Fruit fly (Drosophila melanogaster) whole organism, embryonic: Measurements from ENCODE around the gene Pop5.

Experiments used
- Ada2b ChIP-seq: fragments of 200-800 bp; sonication (Bioruptor generic); IDR thresholded peaks from 2 replicates; pipeline ENCODE4 v1.3.6; 2022; ENCODE audit warnings: missing biosample characterization, missing genetic modification characterization
- Blimp-1 ChIP-seq: fragments of 200-800 bp; sonication (Bioruptor generic); optimal IDR thresholded peaks from 3 replicates; lab custom pipeline; 2018; ENCODE audit warnings: missing biosample characterization, missing genetic modification characterization, mild to moderate bottlenecking, moderate library complexity, missing genetic modification reagents
- CG10209 ChIP-seq: fragments of 200-800 bp; sonication (Bioruptor generic); optimal IDR thresholded peaks from 3 replicates; lab custom pipeline; 2017; ENCODE audit warnings: missing biosample characterization, mild to moderate bottlenecking, missing genetic modification characterization, missing genetic modification reagents
- CG10979 ChIP-seq: fragments of 200-800 bp; sonication (Bioruptor generic); optimal IDR thresholded peaks from 2 replicates; lab custom pipeline; 2018; ENCODE audit warnings: missing biosample characterization, mild to moderate bottlenecking, missing genetic modification characterization, moderate library complexity
- CG11695 ChIP-seq: fragments of 200-800 bp; sonication (Bioruptor generic); IDR thresholded peaks from 3 replicates; pipeline ENCODE4 v1.3.6; 2022; ENCODE audit warnings: missing biosample characterization, missing genetic modification characterization
- CG11696 ChIP-seq: fragments of 200-800 bp; sonication (Bioruptor generic); IDR thresholded peaks from 2 replicates; pipeline ENCODE4 v1.3.6; 2022; ENCODE audit warnings: missing biosample characterization, missing genetic modification characterization
- CG12236 ChIP-seq: fragments of 200-800 bp; sonication (Bioruptor generic); optimal IDR thresholded peaks from 2 replicates; lab custom pipeline; 2016; ENCODE audit warnings: missing biosample characterization, missing genetic modification characterization
- CG18011 ChIP-seq: fragments of 200-800 bp; sonication (Bioruptor generic); optimal IDR thresholded peaks from 2 replicates; lab custom pipeline; 2017; ENCODE audit warnings: missing biosample characterization, missing genetic modification characterization, mild to moderate bottlenecking, moderate library complexity, missing genotype
- CG2116 ChIP-seq: fragments of 200-800 bp; sonication (Bioruptor generic); optimal IDR thresholded peaks from 3 replicates; lab custom pipeline; 2018; ENCODE audit warnings: missing biosample characterization, mild to moderate bottlenecking, missing genetic modification characterization
- CG2712 ChIP-seq: fragments of 200-800 bp; optimal IDR thresholded peaks from 3 replicates; lab custom pipeline; 2019; ENCODE audit warnings: missing biosample characterization, mild to moderate bottlenecking, missing genetic modification characterization, moderate library complexity
- CG2875 ChIP-seq: fragments of 200-800 bp; sonication (Bioruptor generic); optimal IDR thresholded peaks from 2 replicates; lab custom pipeline; 2017; ENCODE audit warnings: missing biosample characterization, mild to moderate bottlenecking, missing genetic modification characterization, missing genetic modification reagents
- CG34422 ChIP-seq: fragments of 200-800 bp; sonication (Bioruptor generic); IDR thresholded peaks from 3 replicates; pipeline ENCODE4 v1.3.6; 2022; ENCODE audit warnings: missing biosample characterization, missing genetic modification characterization
- CG5953 ChIP-seq: fragments of 200-800 bp; sonication (Bioruptor generic); IDR thresholded peaks from 2 replicates; pipeline ENCODE4 v1.3.6; 2022; ENCODE audit warnings: missing biosample characterization, missing genetic modification characterization
- CG6654 ChIP-seq: fragments of 200-800 bp; sonication (Bioruptor generic); optimal IDR thresholded peaks from 2 replicates; lab custom pipeline; 2017; ENCODE audit warnings: missing biosample characterization, mild to moderate bottlenecking, missing genetic modification characterization
- CG7839 ChIP-seq: fragments of 200-800 bp; sonication (Bioruptor generic); optimal IDR thresholded peaks from 3 replicates; lab custom pipeline; 2018; ENCODE audit warnings: missing biosample characterization, mild to moderate bottlenecking, missing genetic modification characterization, moderate library complexity
- CG8290 ChIP-seq, 3 experiments: fragments of 200-800 bp; sonication (Bioruptor generic); optimal IDR thresholded peaks; 2 replicates each; lab custom pipeline; 2016 to 2019; ENCODE audit warnings: missing biosample characterization in 3 of 3, missing genetic modification characterization in 3 of 3, mild to moderate bottlenecking in 2 of 3, moderate library complexity in 1 of 3
- CG8388 ChIP-seq: fragments of 200-800 bp; sonication (Bioruptor generic); optimal IDR thresholded peaks from 2 replicates; lab custom pipeline; 2019; ENCODE audit warnings: missing biosample characterization, mild to moderate bottlenecking, missing genetic modification characterization, moderate library complexity
- CG9437 ChIP-seq: fragments of 200-800 bp; sonication (Bioruptor generic); optimal IDR thresholded peaks from 2 replicates; lab custom pipeline; 2018; ENCODE audit warnings: missing biosample characterization, mild to moderate bottlenecking, missing genetic modification characterization
- CG9609 ChIP-seq: fragments of 200-800 bp; sonication (Bioruptor generic); optimal IDR thresholded peaks from 3 replicates; lab custom pipeline; 2016; ENCODE audit warnings: missing biosample characterization, missing genetic modification characterization
- Dad ChIP-seq: fragments of 200-800 bp; sonication (Bioruptor generic); optimal IDR thresholded peaks from 3 replicates; lab custom pipeline; 2016; ENCODE audit warnings: missing biosample characterization, missing genetic modification characterization
- Deaf1 ChIP-seq: fragments of 200-800 bp; optimal IDR thresholded peaks from 3 replicates; lab custom pipeline; 2019; ENCODE audit warnings: missing biosample characterization, mild to moderate bottlenecking, missing genetic modification characterization, moderate library complexity
- GATAe ChIP-seq: fragments of 200-800 bp; sonication (Bioruptor generic); conservative IDR thresholded peaks from 2 replicates; pipeline ENCODE4 v1.3.6; 2022; ENCODE audit warnings: missing biosample characterization, missing genetic modification characterization
- Med ChIP-seq: fragments of 200-800 bp; sonication (Bioruptor generic); peaks from one replicate; lab custom pipeline; 2016; ENCODE audit warnings: missing biosample characterization, missing genetic modification characterization, mild to moderate bottlenecking, inconsistent platforms, moderate library complexity
- Mes4 ChIP-seq: fragments of 200-800 bp; sonication (Bioruptor generic); optimal IDR thresholded peaks from 2 replicates; lab custom pipeline; 2016; ENCODE audit warnings: missing biosample characterization, missing genetic modification characterization
- Rfx ChIP-seq: fragments of 200-800 bp; sonication (Bioruptor generic); IDR thresholded peaks from 2 replicates; pipeline ENCODE4 v1.3.6; 2022; ENCODE audit warnings: missing biosample characterization, missing genetic modification characterization
- Ssrp ChIP-seq: fragments of 200-800 bp; sonication (Bioruptor generic); optimal IDR thresholded peaks from 2 replicates; lab custom pipeline; 2018; ENCODE audit warnings: missing biosample characterization, mild to moderate bottlenecking, missing genetic modification characterization, moderate library complexity
- Trl ChIP-seq, 3 experiments: fragments of >200 bp in 2 of 3; fragments of 200-800 bp in 1 of 3; sonication (Bioruptor generic) in 1 of 3; optimal IDR thresholded peaks; 2 replicates in 1 of 3; 3 replicates in 2 of 3; lab custom pipeline; 2016 to 2017; ENCODE audit warnings: missing biosample characterization in 1 of 3, missing genetic modification characterization in 1 of 3
- bab2 ChIP-seq: fragments of 200-800 bp; sonication (Bioruptor generic); optimal IDR thresholded peaks from 2 replicates; lab custom pipeline; 2016; ENCODE audit warnings: missing biosample characterization, missing genetic modification characterization
- bsh ChIP-seq, 2 experiments: fragments of 200-800 bp; sonication (Bioruptor generic); optimal IDR thresholded peaks; 2 replicates each; lab custom pipeline; 2017 to 2018; ENCODE audit warnings: mild to moderate bottlenecking in 2 of 2, missing biosample characterization in 2 of 2, missing genetic modification characterization in 2 of 2, moderate library complexity in 1 of 2
- chinmo ChIP-seq: fragments of 200-800 bp; sonication (Bioruptor generic); IDR thresholded peaks from 4 replicates; pipeline ENCODE4 v1.3.6; 2022; ENCODE audit warnings: missing biosample characterization, missing genetic modification characterization; ENCODE audit not compliant: partially characterized antibody
- chn ChIP-seq: fragments of 200-800 bp; sonication (Bioruptor generic); optimal IDR thresholded peaks from 2 replicates; lab custom pipeline; 2016; ENCODE audit warnings: missing biosample characterization, missing genetic modification characterization
- gsb-n ChIP-seq: fragments of 200-800 bp; sonication (Bioruptor generic); optimal IDR thresholded peaks from 3 replicates; lab custom pipeline; 2018; ENCODE audit warnings: missing biosample characterization, mild to moderate bottlenecking, missing genetic modification characterization
- hth ChIP-seq: fragments of >200 bp; optimal IDR thresholded peaks from 2 replicates; lab custom pipeline; 2017; ENCODE audit warnings: inconsistent platforms
- jigr1 ChIP-seq: fragments of 200-800 bp; sonication (Bioruptor generic); IDR thresholded peaks from 3 replicates; pipeline ENCODE4 v1.3.6; 2022; ENCODE audit warnings: missing biosample characterization, missing genetic modification characterization
- kni ChIP-seq: fragments of 200-800 bp; sonication (Bioruptor generic); optimal IDR thresholded peaks from 3 replicates; lab custom pipeline; 2017; ENCODE audit warnings: mild to moderate bottlenecking, missing biosample characterization, missing genetic modification reagents, missing genetic modification characterization
- lbe ChIP-seq: fragments of 200-800 bp; sonication (Bioruptor generic); optimal IDR thresholded peaks from 2 replicates; lab custom pipeline; 2016; ENCODE audit warnings: missing biosample characterization, mild to moderate bottlenecking, missing genetic modification characterization
- lola ChIP-seq, 3 experiments: fragments of >200 bp in 2 of 3; fragments of 200-800 bp in 1 of 3; sonication (Bioruptor generic) in 1 of 3; optimal IDR thresholded peaks; 2 replicates each; lab custom pipeline; 2017 to 2019; ENCODE audit warnings: missing biosample characterization in 3 of 3, missing genetic modification characterization in 3 of 3, mild to moderate bottlenecking in 1 of 3, moderate library complexity in 1 of 3
- luna ChIP-seq: fragments of 200-800 bp; sonication (Bioruptor generic); optimal IDR thresholded peaks from 2 replicates; lab custom pipeline; 2016; ENCODE audit warnings: missing biosample characterization, missing genetic modification characterization
- mld ChIP-seq: fragments of 200-800 bp; sonication (Bioruptor generic); IDR thresholded peaks from 3 replicates; pipeline ENCODE4 v1.3.6; 2022; ENCODE audit warnings: missing biosample characterization, missing genetic modification characterization; ENCODE audit not compliant: partially characterized antibody
- p53 ChIP-seq: fragments of 200-800 bp; sonication (Bioruptor generic); optimal IDR thresholded peaks from 2 replicates; lab custom pipeline; 2016; ENCODE audit warnings: missing biosample characterization, missing genetic modification characterization
- pho ChIP-seq: fragments of 200-800 bp; sonication (Bioruptor generic); optimal IDR thresholded peaks from 2 replicates; lab custom pipeline; 2016; ENCODE audit warnings: missing biosample characterization, missing genetic modification characterization
- repo ChIP-seq: fragments of 200-800 bp; sonication (Bioruptor generic); optimal IDR thresholded peaks from 2 replicates; lab custom pipeline; 2016; ENCODE audit warnings: missing biosample characterization, missing genetic modification characterization
- row ChIP-seq: fragments of 200-800 bp; sonication (Bioruptor generic); IDR thresholded peaks from 3 replicates; pipeline ENCODE4 v1.3.6; 2022; ENCODE audit warnings: missing biosample characterization, missing genetic modification characterization
- schlank ChIP-seq: fragments of 200-800 bp; sonication (Bioruptor generic); optimal IDR thresholded peaks from 2 replicates; lab custom pipeline; 2018; ENCODE audit warnings: missing biosample characterization, mild to moderate bottlenecking, missing genetic modification characterization
- sens ChIP-seq: fragments of 200-800 bp; sonication (Bioruptor generic); peaks from one replicate; lab custom pipeline; 2016; ENCODE audit warnings: missing biosample characterization, missing genetic modification characterization
- slp2 ChIP-seq: fragments of 200-800 bp; sonication (Bioruptor generic); optimal IDR thresholded peaks from 2 replicates; lab custom pipeline; 2016; ENCODE audit warnings: missing biosample characterization, missing genetic modification characterization
- sob ChIP-seq: fragments of 200-800 bp; sonication (Bioruptor generic); IDR thresholded peaks from 2 replicates; pipeline ENCODE4 v1.3.6; 2022; ENCODE audit warnings: missing biosample characterization, missing genetic modification characterization
- sqz ChIP-seq: fragments of 200-800 bp; sonication (Bioruptor generic); optimal IDR thresholded peaks from 3 replicates; lab custom pipeline; 2018; ENCODE audit warnings: missing biosample characterization, mild to moderate bottlenecking, missing genetic modification characterization
- usp ChIP-seq: fragments of >200 bp; optimal IDR thresholded peaks from 2 replicates; lab custom pipeline; 2017; ENCODE audit warnings: missing biosample characterization, missing genetic modification characterization

Pop5 gene

DNA sequence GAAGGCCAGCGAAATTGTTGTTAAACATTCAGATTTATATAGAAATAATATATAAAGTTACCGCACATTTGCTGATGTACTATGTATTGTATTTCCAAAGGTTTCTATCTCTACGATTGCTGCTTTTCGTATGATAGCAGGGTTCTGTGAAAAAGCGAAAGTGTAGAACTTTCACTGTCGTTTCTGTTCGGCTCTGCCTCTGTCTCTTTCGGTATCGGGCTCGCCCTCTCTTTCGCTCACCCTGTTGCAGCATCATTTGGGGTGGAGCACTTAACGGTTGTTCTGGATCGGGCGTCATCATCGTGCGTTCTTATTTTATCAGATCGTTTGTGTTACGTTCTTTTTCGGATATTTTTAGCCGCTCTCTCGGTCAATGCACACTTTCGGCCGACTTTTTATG is 11.5 kb downstream of the Pop5 start (continued):
- TF ChIP-seq CG8290 (GFP tag; optimal IDR thresholded peaks at IDR 0.05; lab: Kevin White, UChicago) (peak; percentile 4), CG8290 (tag; optimal IDR thresholded peaks at IDR 0.05; lab: Kevin White, UChicago) (peak in 1 of 2 experiments; percentile 62), hth (lab: Kevin White, UChicago) (no peak), pho (GFP tag; lab: Kevin White, UChicago) (no peak), GATAe (GFP tag; lab: Robert Waterston, UW) (no peak), CG2875 (GFP tag; lab: Kevin White, UChicago) (peak; percentile 1), bsh (GFP tag; optimal IDR thresholded peaks at IDR 0.05; lab: Kevin White, UChicago) (peak in 1 of 2 experiments; percentile 69), jigr1 (GFP tag; lab: Robert Waterston, UW) (no peak), CG18011 (GFP tag; lab: Kevin White, UChicago) (no peak), CG2712 (tag; lab: Kevin White, UChicago) (no peak), sqz (GFP tag; lab: Kevin White, UChicago) (peak; percentile 17), CG10979 (tag; lab: Kevin White, UChicago) (peak; percentile 18), sob (GFP tag; lab: Robert Waterston, UW) (no peak), CG10209 (GFP tag; lab: Kevin White, UChicago) (no peak), lola (GFP tag; optimal IDR thresholded peaks at IDR 0.05; lab: Kevin White, UChicago) (peak in 1 of 3 experiments; percentile 40), mld (no peak), gsb-n (tag; lab: Kevin White, UChicago) (peak; percentile 55), Ssrp (tag; lab: Kevin White, UChicago) (no peak)

DNA sequence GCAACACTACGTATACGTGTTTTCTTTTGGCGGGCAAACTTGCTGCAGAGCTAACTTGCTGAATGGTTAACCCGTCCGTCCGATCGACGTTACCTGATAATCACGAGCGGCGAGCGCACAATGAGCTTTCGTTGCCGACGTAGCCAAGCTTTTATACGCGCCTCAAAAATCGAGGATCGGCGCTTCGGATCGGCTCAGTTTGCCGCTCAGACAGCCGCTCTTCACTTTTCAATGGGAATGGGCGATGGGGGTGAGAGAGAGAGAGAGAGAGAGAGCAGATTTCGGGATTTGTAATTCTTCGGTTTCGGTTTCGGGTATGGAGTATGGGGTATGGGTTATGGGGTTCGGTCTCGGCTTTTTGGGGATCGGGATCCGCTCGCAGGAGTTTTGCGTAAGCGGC is 12.9 kb downstream of the Pop5 start, which contains the start of gene Ilp8:
TSS of gene Ilp8 (minus strand) at position 110 of the 400 bp plus-strand sequence.
- 0 out of 3 replicates have a peak, but pooled peaks have one; percentile 23 for TF ChIP-seq CG34422 (GFP tag; lab: Robert Waterston, UW)
- peak; percentile 60 to 76 for TF ChIP-seq Trl (optimal IDR thresholded peaks at IDR 0.05; lab: Kevin White, UChicago)
- no peak for TF ChIP-seq Trl (GFP tag; optimal IDR thresholded peaks at IDR 0.05; lab: Kevin White, UChicago)
- no peak for TF ChIP-seq kni (GFP tag; lab: Kevin White, UChicago)
- TF ChIP-seq CG7839: no peak
- no peak for TF ChIP-seq CG6654 (GFP tag; lab: Kevin White, UChicago)
- TF ChIP-seq lbe (GFP tag; lab: Kevin White, UChicago): no peak
- no peak for TF ChIP-seq bab2 (GFP tag; lab: Kevin White, UChicago)
- TF ChIP-seq Ada2b: no peak
- TF ChIP-seq CG2116 (GFP tag; lab: Kevin White, UChicago): no peak
- no peak for TF ChIP-seq CG9437 (GFP tag; lab: Kevin White, UChicago)
- TF ChIP-seq p53 (GFP tag; lab: Kevin White, UChicago): no peak
- TF ChIP-seq Dad (GFP tag; lab: Kevin White, UChicago): no peak
- TF ChIP-seq sens (GFP tag; lab: Kevin White, UChicago): peak; percentile 9
- TF ChIP-seq chinmo (GFP tag; lab: Robert Waterston, UW): peak; percentile 74; the same call in 1 of the 4 replicates
- TF ChIP-seq slp2 (GFP tag; lab: Kevin White, UChicago): no peak
- peak; percentile 94 for TF ChIP-seq Deaf1 (tag; lab: Kevin White, UChicago)
- TF ChIP-seq row: no peak
- no peak for TF ChIP-seq CG12236 (GFP tag; lab: Kevin White, UChicago)
- 0 out of 3 replicates have a peak, but pooled peaks have one; percentile 15 for TF ChIP-seq CG11695
- no peak for TF ChIP-seq usp (GFP tag; lab: Kevin White, UChicago)
- no peak for TF ChIP-seq CG5953 (GFP tag; lab: Robert Waterston, UW)
- no peak for TF ChIP-seq CG11696 (GFP tag; lab: Robert Waterston, UW)
- TF ChIP-seq Rfx: 0 out of 2 replicates have a peak, but pooled peaks have one; percentile 17
- TF ChIP-seq repo: no peak
- no peak for TF ChIP-seq Mes4 (GFP tag; lab: Kevin White, UChicago)
- TF ChIP-seq chn (GFP tag; lab: Kevin White, UChicago): no peak
- TF ChIP-seq Blimp-1: peak; percentile 1
- no peak for TF ChIP-seq CG9609 (GFP tag; lab: Kevin White, UChicago)
- TF ChIP-seq luna (GFP tag; lab: Kevin White, UChicago): no peak
- TF ChIP-seq schlank (tag; lab: Kevin White, UChicago): no peak
- no peak for TF ChIP-seq CG8388 (GFP tag; lab: Kevin White, UChicago)
- TF ChIP-seq Med (GFP tag; lab: Kevin White, UChicago): peak; percentile 72
